Worm (Caenorhabditis elegans) whole organism, young adult: ENCODE data around the gene rfp-1.

Source experiments
- F37B4.10 ChIP-seq: fragments of 200-800 bp; sonication (Bioruptor generic); IDR thresholded peaks from 2 replicates; pipeline ENCODE4 v1.3.6; 2022; ENCODE audit warnings: missing genetic modification characterization, missing compliant biosample characterization
- K12H6.12 ChIP-seq: fragments of 200-800 bp; sonication (Bioruptor generic); optimal IDR thresholded peaks from 2 replicates; lab custom pipeline; 2018; ENCODE audit warnings: mild to moderate bottlenecking, missing genetic modification characterization, missing compliant biosample characterization
- Y56A3A.18 ChIP-seq: fragments of 200-800 bp; sonication (Bioruptor generic); IDR thresholded peaks from 2 replicates; pipeline ENCODE4 v1.3.6; 2022; ENCODE audit warnings: missing genetic modification reagents, missing genetic modification characterization, missing compliant biosample characterization
- ama-1 ChIP-seq, 3 experiments: fragments of 150-350 bp in 1 of 3; sonication (generic microtip) in 2 of 3; optimal IDR thresholded peaks; 2 replicates each; lab custom pipeline; 2014 to 2018; ENCODE audit warnings: missing biosample characterization in 2 of 3, missing genetic modification characterization in 2 of 3, missing genetic modification reagents in 2 of 3
- ceh-91 ChIP-seq: fragments of 200-800 bp; sonication (Bioruptor generic); IDR thresholded peaks from 2 replicates; pipeline ENCODE4 v1.3.6; 2022; ENCODE audit warnings: missing genetic modification reagents, missing genetic modification characterization, missing compliant biosample characterization
- die-1 ChIP-seq: sonication (generic microtip); optimal IDR thresholded peaks from 2 replicates; lab custom pipeline; 2016; ENCODE audit warnings: missing genotype, mild to moderate bottlenecking, missing genetic modification characterization, missing compliant biosample characterization
- ekl-4 ChIP-seq: fragments of 200-800 bp; sonication (Bioruptor generic); IDR thresholded peaks from 2 replicates; pipeline ENCODE4 v1.3.6; 2022; ENCODE audit warnings: missing genetic modification reagents, missing genetic modification characterization, missing compliant biosample characterization
- lir-1 ChIP-seq: fragments of 200-800 bp; sonication (Bioruptor generic); conservative IDR thresholded peaks from 2 replicates; pipeline ENCODE4 v1.3.6; 2022; ENCODE audit warnings: missing genetic modification reagents, missing genetic modification characterization, missing compliant biosample characterization
- madf-10 ChIP-seq: sonication (generic microtip); optimal IDR thresholded peaks from 2 replicates; lab custom pipeline; 2016; ENCODE audit warnings: mild to moderate bottlenecking, missing genetic modification characterization, missing compliant biosample characterization
- mel-28 ChIP-seq: sonication (generic microtip); optimal IDR thresholded peaks from 2 replicates; lab custom pipeline; 2016; ENCODE audit warnings: borderline replicate concordance, mild to moderate bottlenecking, missing genetic modification characterization, missing compliant biosample characterization
- sea-2 ChIP-seq: fragments of 200-800 bp; sonication (Bioruptor generic); IDR thresholded peaks from 2 replicates; pipeline ENCODE4 v1.3.6; 2022; ENCODE audit warnings: missing genetic modification characterization, missing compliant biosample characterization
- snpc-4 ChIP-seq, 5 experiments: fragments of 150-350 bp in 1 of 5; sonication (generic microtip) in 4 of 5; optimal IDR thresholded peaks; 2 replicates each; lab custom pipeline; 2014 to 2018; ENCODE audit warnings: missing genetic modification characterization in 5 of 5, missing biosample characterization in 3 of 5, antibody characterized with exemption in 2 of 5, mild to moderate bottlenecking in 2 of 5, missing compliant biosample characterization in 2 of 5, missing genotype in 2 of 5, moderate library complexity in 2 of 5, missing genetic modification reagents in 1 of 5
- tbx-9 ChIP-seq: sonication (generic microtip); optimal IDR thresholded peaks from 2 replicates; lab custom pipeline; 2016; ENCODE audit warnings: borderline replicate concordance, missing genetic modification characterization, inconsistent platforms, missing compliant biosample characterization
- unc-62 ChIP-seq: fragments of 150-350 bp; optimal IDR thresholded peaks from 2 replicates; lab custom pipeline; 2014; ENCODE audit warnings: missing biosample characterization, missing genetic modification reagents, missing genetic modification characterization

DNA sequence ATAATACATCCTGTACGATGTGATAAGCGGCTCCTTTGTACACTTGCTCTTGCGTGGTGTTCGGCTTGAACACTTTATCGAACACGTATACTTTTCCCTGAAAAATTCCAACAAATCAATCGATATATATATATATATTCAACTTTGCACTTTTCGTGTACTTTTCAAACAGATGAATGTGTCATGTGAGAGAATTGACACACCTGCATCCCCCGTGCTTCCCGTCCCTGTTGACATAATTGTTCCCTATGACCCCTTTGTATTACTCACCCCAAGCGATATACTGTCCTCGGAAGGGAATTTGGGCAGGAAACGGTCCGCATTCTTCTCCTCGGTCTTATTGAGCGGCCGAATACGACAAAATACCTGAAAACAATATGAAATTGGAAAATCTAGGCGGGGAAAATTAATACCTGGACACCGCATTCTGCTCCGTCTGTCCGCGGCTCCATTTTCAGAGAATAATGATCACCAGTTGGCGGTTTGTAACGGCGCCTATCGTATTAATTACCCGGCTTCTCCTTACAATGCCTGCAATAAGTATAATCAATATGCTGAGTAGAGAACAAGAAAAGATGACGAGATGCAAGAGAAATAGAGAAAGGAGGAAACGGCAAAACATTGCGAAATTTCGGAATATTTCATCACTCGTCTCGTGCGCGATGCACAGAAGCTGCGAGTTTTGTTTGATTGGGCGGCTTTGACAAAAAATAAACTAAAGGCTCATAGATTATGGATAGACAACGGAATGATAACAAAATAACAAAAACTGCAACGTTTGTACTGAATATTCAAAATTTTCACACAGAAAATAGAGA is 3.6 kb upstream of the rfp-1 start, which contains the start of gene unc-116:
- TF ChIP-seq snpc-4 (GFP tag; optimal IDR thresholded peaks at IDR 0.05; lab: Kevin White, UChicago) (no peak), snpc-4 (tag; optimal IDR thresholded peaks at IDR 0.05; lab: Kevin White, UChicago) (no peak), ekl-4 (GFP tag; lab: Robert Waterston, UW) (no peak), Y56A3A.18 (GFP tag; lab: Robert Waterston, UW) (no peak), mel-28 (tag; lab: Kevin White, UChicago) (no peak), tbx-9 (no peak), K12H6.12 (tag; lab: Kevin White, UChicago) (peak; percentile 56), sea-2 (GFP tag; lab: Robert Waterston, UW) (no peak), ama-1 (optimal IDR thresholded peaks at IDR 0.05; lab: Kevin White, UChicago) (no peak), ama-1 (GFP tag; optimal IDR thresholded peaks at IDR 0.05; lab: Kevin White, UChicago) (no peak), unc-62 (GFP tag; lab: Kevin White, UChicago) (no peak), F37B4.10 (no peak), ceh-91 (GFP tag; lab: Robert Waterston, UW) (no peak), lir-1 (GFP tag; lab: Robert Waterston, UW) (no peak), madf-10 (tag; lab: Kevin White, UChicago) (no peak), die-1 (tag; lab: Kevin White, UChicago) (no peak)
